Worm (Caenorhabditis elegans): ENCODE data around the gene acr-25.

Gene acr-25

DNA sequence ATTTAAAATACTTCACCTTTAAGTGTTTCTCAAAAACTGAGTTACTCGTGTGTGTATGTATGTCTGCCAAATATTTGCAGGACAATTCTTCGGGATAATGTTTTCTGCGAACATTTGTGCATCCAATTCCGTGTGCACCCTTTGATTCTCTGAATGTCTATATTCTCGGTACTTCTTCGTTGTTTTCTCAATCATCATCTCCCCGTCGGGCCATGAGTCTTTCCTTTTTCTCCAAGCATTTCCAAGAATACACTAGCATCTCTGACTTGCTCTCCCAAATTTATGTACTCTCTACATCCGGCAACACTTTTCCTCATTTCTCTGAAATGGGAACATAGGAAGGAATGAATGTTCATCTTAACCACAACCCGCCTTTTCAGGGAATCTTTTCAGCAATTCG is 50.6 kb downstream of the acr-25 start:
- TF ChIP-seq ttx-3 (tag; optimal IDR thresholded peaks at IDR 0.05): no peak
- no peak for TF ChIP-seq C08G9.2 (tag; optimal IDR thresholded peaks at IDR 0.05)
- no peak for TF ChIP-seq sox-4 (tag; optimal IDR thresholded peaks at IDR 0.05)
- no peak for TF ChIP-seq ceh-9 (tag; optimal IDR thresholded peaks at IDR 0.05)

DNA sequence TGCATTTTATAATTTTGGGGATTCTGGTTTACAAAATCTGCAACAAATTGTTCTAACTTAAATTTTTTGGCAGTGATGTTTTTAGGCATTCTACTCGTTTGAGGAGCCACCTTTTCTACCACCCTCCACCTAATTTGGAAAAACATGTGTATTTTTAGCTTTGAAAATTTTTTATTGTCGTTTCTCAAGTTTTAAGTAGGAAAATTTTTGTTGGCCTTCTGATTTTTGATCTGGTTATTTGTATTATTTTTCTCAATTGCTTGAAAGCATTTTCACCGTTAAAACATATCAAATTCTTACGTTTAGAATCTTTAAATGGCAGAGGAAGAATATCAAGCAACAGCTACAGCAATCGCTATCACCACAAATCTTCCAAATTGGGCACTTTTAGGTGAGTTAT is 53.8 kb downstream of the acr-25 start, which contains the start of gene C01G5.7:
C01G5.7 (plus strand) TSS at position 301 of the 400 bp plus-strand sequence.
- TF ChIP-seq ahr-1 (tag; optimal IDR thresholded peaks at IDR 0.05) (no peak), ceh-2 (tag; optimal IDR thresholded peaks at IDR 0.05) (no peak), odd-2 (tag; optimal IDR thresholded peaks at IDR 0.05) (no peak), nhr-232 (tag; optimal IDR thresholded peaks at IDR 0.05) (no peak), ttx-3 (tag; optimal IDR thresholded peaks at IDR 0.05) (no peak), fkh-6 (tag; optimal IDR thresholded peaks at IDR 0.05) (no peak), unc-3 (GFP tag; conservative IDR thresholded peaks at IDR 0.05) (no peak), unc-3 (tag; optimal IDR thresholded peaks at IDR 0.05) (no peak), Y22D7AL.16 (tag; optimal IDR thresholded peaks at IDR 0.05) (no peak), tbx-2 (tag; optimal IDR thresholded peaks at IDR 0.05) (no peak), K02D7.2 (tag; optimal IDR thresholded peaks at IDR 0.05) (no peak), unc-55 (GFP tag; optimal IDR thresholded peaks at IDR 0.05) (no peak), sox-2 (GFP tag; IDR thresholded peaks at IDR 0.05) (no peak), che-1 (tag; optimal IDR thresholded peaks at IDR 0.05) (no peak)

All from whole organism, late embryonic.